Worm (Caenorhabditis elegans): ENCODE results near the gene D1046.2.

Gene D1046.2

DNA sequence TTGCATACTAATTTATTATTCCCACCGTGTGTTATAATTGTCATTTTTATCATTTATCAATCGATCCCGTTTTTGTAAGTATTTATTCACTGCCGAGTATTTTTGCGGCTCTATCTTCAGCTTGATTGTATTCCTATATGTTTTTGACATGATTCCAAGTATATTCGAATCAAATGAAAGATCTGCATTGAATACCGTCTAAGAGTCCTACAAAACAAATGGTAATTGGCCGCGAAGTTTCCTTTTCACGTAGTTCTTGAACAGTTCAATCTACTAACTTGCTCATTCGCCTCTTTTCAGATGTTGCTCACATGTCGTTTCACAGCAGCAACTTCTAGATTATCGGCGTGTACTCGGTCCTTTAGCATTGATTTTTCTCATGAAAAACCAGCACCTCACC lies 33.3 kb downstream of the D1046.2 start, which contains the start of gene C27B7.2:
Gene C27B7.2, plus strand, starts transcription at position 301 of the 400 bp plus-strand sequence.
- TF ChIP-seq ama-1 (optimal IDR thresholded peaks at IDR 0.05) (peak; percentile 54), mdl-1 (tag; optimal IDR thresholded peaks at IDR 0.05) (no peak)

DNA sequence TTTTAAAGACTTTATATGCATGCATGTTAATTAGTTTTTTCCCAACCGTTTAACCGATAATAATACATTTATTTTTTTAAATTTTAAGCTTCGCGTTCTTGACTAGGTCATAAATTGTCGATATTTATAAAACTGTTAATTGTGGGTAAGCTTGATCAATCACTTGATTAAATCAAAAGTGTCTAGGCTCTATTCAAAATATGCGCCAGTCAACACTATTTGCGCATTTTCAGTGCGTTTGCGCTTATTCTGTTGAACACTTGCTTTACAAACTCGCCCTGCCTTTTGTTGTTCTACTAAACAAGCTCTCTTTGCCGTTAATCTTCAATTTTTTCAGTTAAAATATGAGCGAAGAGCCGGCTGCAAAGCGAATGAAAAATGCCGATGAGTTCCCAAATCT lies 34.7 kb downstream of the D1046.2 start, which contains the start of gene spr-2:
Gene spr-2, plus strand, starts transcription at position 332 of the 400 bp plus-strand sequence.
- TF ChIP-seq unc-39 (tag; optimal IDR thresholded peaks at IDR 0.05) (no peak), mdl-1 (tag; optimal IDR thresholded peaks at IDR 0.05) (no peak), mml-1 (tag; optimal IDR thresholded peaks at IDR 0.05) (no peak), nhr-77 (tag; optimal IDR thresholded peaks at IDR 0.05) (no peak), nhr-28 (tag; optimal IDR thresholded peaks at IDR 0.05) (no peak), lin-39 (tag; optimal IDR thresholded peaks at IDR 0.05) (peak; percentile 13), fkh-2 (tag; optimal IDR thresholded peaks at IDR 0.05) (no peak), lin-15B (tag; optimal IDR thresholded peaks at IDR 0.05) (peak; percentile 65), snpc-4 (tag; optimal IDR thresholded peaks at IDR 0.05) (peak; percentile 85), hmg-11 (tag; optimal IDR thresholded peaks at IDR 0.05) (peak; percentile 60), jun-1 (tag; optimal IDR thresholded peaks at IDR 0.05) (peak; percentile 19), nhr-43 (tag; optimal IDR thresholded peaks at IDR 0.05; ENCODE audit: poor library complexity, severe bottlenecking) (peak; percentile 63), nhr-11 (tag; optimal IDR thresholded peaks at IDR 0.05) (no peak), nhr-25 (tag; optimal IDR thresholded peaks at IDR 0.05) (peak; percentile 34), elt-2 (tag; optimal IDR thresholded peaks at IDR 0.05) (peak; percentile 36), pqm-1 (tag; optimal IDR thresholded peaks at IDR 0.05) (no peak), zag-1 (tag; optimal IDR thresholded peaks at IDR 0.05) (no peak), tbx-2 (tag; optimal IDR thresholded peaks at IDR 0.05) (peak; percentile 18), R02D3.7 (tag; optimal IDR thresholded peaks at IDR 0.05) (no peak), pha-4 (tag; optimal IDR thresholded peaks at IDR 0.05) (peak; percentile 88), daf-12 (tag; optimal IDR thresholded peaks at IDR 0.05) (no peak), ZK546.5 (tag; optimal IDR thresholded peaks at IDR 0.05) (no peak), ztf-4 (tag; optimal IDR thresholded peaks at IDR 0.05) (no peak), elt-3 (tag; optimal IDR thresholded peaks at IDR 0.05) (no peak), nhr-23 (tag; optimal IDR thresholded peaks at IDR 0.05) (peak; percentile 80), elt-1 (tag; optimal IDR thresholded peaks at IDR 0.05) (peak; percentile 32), nfya-1 (tag; optimal IDR thresholded peaks at IDR 0.05; ENCODE audit: insufficient read depth) (peak; percentile 68)

DNA sequence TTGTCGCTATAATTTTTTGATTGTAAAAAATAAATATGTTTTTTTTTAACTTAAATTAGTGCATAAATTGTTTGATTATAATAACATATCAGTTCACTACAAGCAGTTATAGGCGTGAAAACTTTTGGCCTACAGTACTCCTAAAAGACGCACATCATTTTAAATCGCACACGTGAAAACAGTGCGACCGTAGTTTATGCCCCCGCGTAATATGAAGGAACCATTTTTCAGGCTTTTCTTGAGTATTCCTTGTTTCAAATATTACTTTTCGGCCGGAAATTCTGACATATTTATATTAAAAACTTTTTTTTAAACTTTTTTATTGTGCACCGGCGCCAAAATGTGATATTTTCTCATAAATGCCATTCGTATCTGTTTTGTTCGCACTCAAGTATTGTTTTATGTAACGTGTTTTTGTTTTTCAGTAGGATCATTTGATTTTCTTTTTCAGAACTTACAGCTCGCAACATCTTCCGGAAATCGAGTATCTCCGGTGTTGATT lies 37.3 kb downstream of the D1046.2 start, which contains the start of gene oma-1:
Gene oma-1, plus strand, starts transcription at position 452 of the 502 bp plus-strand sequence.
- TF ChIP-seq fkh-10 (GFP tag; optimal IDR thresholded peaks at IDR 0.05): no peak
- no peak for TF ChIP-seq nfya-1 (tag; optimal IDR thresholded peaks at IDR 0.05; ENCODE audit: insufficient read depth)
- no peak for TF ChIP-seq skn-1 (tag; optimal IDR thresholded peaks at IDR 0.05)
- no peak for TF ChIP-seq nhr-237 (tag; optimal IDR thresholded peaks at IDR 0.05)
- TF ChIP-seq elt-1 (tag; optimal IDR thresholded peaks at IDR 0.05): no peak
- no peak for TF ChIP-seq ama-1 (optimal IDR thresholded peaks at IDR 0.05)

DNA sequence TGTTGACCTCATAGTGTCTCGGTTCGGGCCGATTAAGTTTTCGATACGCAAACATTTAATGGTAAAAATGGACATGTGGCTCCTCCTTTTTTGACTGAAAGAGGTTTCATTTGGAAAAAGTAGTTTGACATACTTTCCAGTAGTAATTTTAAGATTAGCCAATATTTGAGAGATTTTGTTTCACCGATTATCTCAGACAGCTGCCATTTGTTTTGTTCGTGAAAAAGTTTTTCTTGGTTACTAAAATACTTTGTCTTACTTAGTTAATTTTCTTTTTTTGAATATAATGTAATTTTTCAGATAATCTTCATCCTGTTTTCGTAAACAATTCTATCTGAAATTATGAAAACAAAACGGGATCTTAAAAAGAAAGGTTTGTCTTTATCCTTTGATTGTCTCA lies 39.6 kb downstream of the D1046.2 start, which contains the start of gene C09G9.5:
Gene C09G9.5, plus strand, starts transcription at position 301 of the 400 bp plus-strand sequence.
- no peak for TF ChIP-seq nhr-28 (tag; optimal IDR thresholded peaks at IDR 0.05)
- no peak for TF ChIP-seq tbx-2 (tag; optimal IDR thresholded peaks at IDR 0.05)
- TF ChIP-seq aly-2 (tag; optimal IDR thresholded peaks at IDR 0.05): no peak
- no peak for TF ChIP-seq pha-4 (tag; optimal IDR thresholded peaks at IDR 0.05)
- no peak for TF ChIP-seq skn-1 (tag; optimal IDR thresholded peaks at IDR 0.05)

DNA sequence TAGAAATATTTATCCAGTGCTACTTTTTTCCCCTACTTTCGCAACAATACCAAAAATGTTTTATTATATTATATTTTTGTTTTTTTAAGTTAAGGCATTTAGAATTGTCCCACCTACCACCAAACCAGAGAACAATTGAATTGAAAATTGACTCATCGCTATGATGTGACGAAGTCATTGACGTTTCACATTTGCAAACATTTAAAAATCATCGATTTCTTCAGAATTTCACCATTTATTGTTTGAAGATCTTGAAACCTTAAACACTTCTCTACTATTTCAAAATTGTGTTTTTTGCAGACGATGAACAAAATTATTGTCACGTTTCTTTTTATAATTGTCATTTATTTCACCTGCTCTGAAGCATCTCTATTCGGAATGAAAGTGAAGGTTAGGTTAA lies 44.7 kb downstream of the D1046.2 start, which contains the start of gene C09G9.8:
Gene C09G9.8, plus strand, starts transcription at position 301 of the 400 bp plus-strand sequence.
- no peak for TF ChIP-seq skn-1 (tag; optimal IDR thresholded peaks at IDR 0.05)
- TF ChIP-seq nfya-1 (tag; optimal IDR thresholded peaks at IDR 0.05; ENCODE audit: insufficient read depth): no peak
- TF ChIP-seq pha-4 (tag; optimal IDR thresholded peaks at IDR 0.05): no peak
- no peak for TF ChIP-seq nhr-77 (tag; optimal IDR thresholded peaks at IDR 0.05)
- TF ChIP-seq sea-2 (GFP tag; optimal IDR thresholded peaks at IDR 0.05): no peak
- TF ChIP-seq ceh-82 (tag; optimal IDR thresholded peaks at IDR 0.05): no peak
- TF ChIP-seq ztf-11 (tag; optimal IDR thresholded peaks at IDR 0.05): no peak
- TF ChIP-seq lin-39 (tag; optimal IDR thresholded peaks at IDR 0.05): no peak
- no peak for TF ChIP-seq fkh-2 (tag; optimal IDR thresholded peaks at IDR 0.05)
- TF ChIP-seq elt-2 (tag; optimal IDR thresholded peaks at IDR 0.05): no peak
- TF ChIP-seq jun-1 (tag; optimal IDR thresholded peaks at IDR 0.05): no peak
- no peak for TF ChIP-seq nhr-12 (tag; optimal IDR thresholded peaks at IDR 0.05)
- no peak for TF ChIP-seq ama-1 (optimal IDR thresholded peaks at IDR 0.05)
- TF ChIP-seq nhr-67 (tag; optimal IDR thresholded peaks at IDR 0.05): no peak
